Worm (Caenorhabditis elegans) whole organism, early embryonic: Measurements from ENCODE around the gene F41E6.5.

ENCODE experiments used
- aly-1 ChIP-seq: sonication (generic microtip); optimal IDR thresholded peaks from 2 replicates; lab custom pipeline; 2016; ENCODE audit warnings: missing genetic modification characterization, missing compliant biosample characterization
- ama-1 ChIP-seq: fragments of 150-350 bp; optimal IDR thresholded peaks from 2 replicates; lab custom pipeline; 2014
- pes-1 ChIP-seq: fragments of 200-800 bp; sonication (Bioruptor generic); IDR thresholded peaks from 2 replicates; pipeline ENCODE4 v1.3.6; 2022; ENCODE audit warnings: missing genetic modification reagents, missing genetic modification characterization, missing compliant biosample characterization

DNA sequence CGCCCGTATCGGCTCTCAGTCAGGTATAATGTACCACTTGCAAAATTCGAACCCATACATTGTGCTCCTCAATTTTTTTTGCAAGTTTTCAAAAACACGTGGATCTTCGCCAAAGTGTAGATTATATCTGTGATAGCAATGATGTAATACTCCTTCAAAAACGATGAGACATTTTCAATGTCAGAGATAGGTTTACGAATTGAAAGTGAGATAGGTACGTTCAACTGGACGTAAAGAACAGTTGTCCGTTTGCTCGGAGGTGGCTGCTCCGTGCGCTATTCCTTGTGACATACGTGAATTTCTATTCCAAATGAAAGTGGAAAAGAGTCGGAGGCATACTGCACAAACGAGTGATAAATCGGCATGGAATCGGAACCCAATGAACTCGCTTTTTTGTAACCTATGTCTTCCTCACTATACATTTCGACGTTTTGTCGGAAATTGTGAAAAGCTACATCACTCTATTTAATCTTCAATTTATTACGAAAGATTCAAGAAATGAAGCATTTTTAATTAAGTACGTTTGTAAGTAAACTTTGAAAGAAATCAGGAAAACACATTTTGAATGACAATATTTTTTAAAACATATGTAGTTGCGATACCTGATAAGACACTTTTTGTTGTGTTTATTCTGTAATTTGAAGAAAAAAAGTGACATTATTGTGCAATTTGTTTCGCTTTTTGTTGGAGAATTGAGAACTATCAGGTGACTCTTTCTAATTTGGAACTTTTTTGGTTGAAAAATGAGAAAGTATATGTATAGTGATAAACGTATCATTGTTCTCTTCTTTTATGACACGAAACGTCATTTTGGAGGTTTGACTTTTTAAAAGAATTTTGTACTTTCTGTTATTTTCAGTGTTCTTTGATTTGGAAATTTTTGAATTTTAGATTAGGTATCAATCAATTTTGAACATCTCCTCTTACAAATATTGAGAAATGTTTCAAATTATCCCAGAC lies 51.5 kb downstream of the F41E6.5 start:
- TF ChIP-seq ama-1 (lab: Kevin White, UChicago) (no peak), pes-1 (no peak), aly-1 (tag; lab: Kevin White, UChicago) (no peak)
